Fruit fly (Drosophila melanogaster) whole organism, embryonic: ENCODE measurements around the gene Arl5.

ENCODE experiments used
- CG10979 ChIP-seq: fragments of 200-800 bp; sonication (Bioruptor generic); optimal IDR thresholded peaks from 2 replicates; lab custom pipeline; 2018; ENCODE audit warnings: missing biosample characterization, mild to moderate bottlenecking, missing genetic modification characterization, moderate library complexity
- CG15514 ChIP-seq: fragments of 200-800 bp; sonication (Bioruptor generic); optimal IDR thresholded peaks from 3 replicates; lab custom pipeline; 2017; ENCODE audit warnings: missing biosample characterization, missing genetic modification characterization, mild to moderate bottlenecking, moderate library complexity, missing genetic modification reagents
- Ets97D ChIP-seq: fragments of 200-800 bp; sonication (Bioruptor generic); optimal IDR thresholded peaks from 3 replicates; lab custom pipeline; 2016; ENCODE audit warnings: missing biosample characterization, missing genetic modification characterization
- HLH54F ChIP-seq: fragments of 200-800 bp; sonication (Bioruptor generic); optimal IDR thresholded peaks from 3 replicates; lab custom pipeline; 2016; ENCODE audit warnings: missing biosample characterization, missing genetic modification characterization
- Poxn ChIP-seq: fragments of 200-800 bp; sonication (Bioruptor generic); IDR thresholded peaks from 2 replicates; pipeline ENCODE4 v1.3.6; 2022; ENCODE audit warnings: missing biosample characterization, missing genetic modification characterization
- shn ChIP-seq: fragments of 200-800 bp; sonication (Bioruptor generic); optimal IDR thresholded peaks from 3 replicates; lab custom pipeline; 2016; ENCODE audit warnings: missing biosample characterization, missing genetic modification characterization
- tna ChIP-seq: fragments of 200-800 bp; sonication (Bioruptor generic); IDR thresholded peaks from 2 replicates; pipeline ENCODE4 v1.3.6; 2022; ENCODE audit warnings: missing biosample characterization, missing genetic modification characterization; ENCODE audit not compliant: partially characterized antibody

- TF ChIP-seq Ets97D (GFP tag; lab: Kevin White, UChicago) (no peak), shn (GFP tag; lab: Kevin White, UChicago) (no peak), CG15514 (GFP tag; lab: Kevin White, UChicago) (peak; percentile 64), CG10979 (no peak), tna (GFP tag; lab: Robert Waterston, UW) (no peak), HLH54F (GFP tag; lab: Kevin White, UChicago) (no peak), Poxn (GFP tag; lab: Robert Waterston, UW) (no peak)
Observed at dm6 chr3L:8347346-8347745, 47.7 kb upstream of the Arl5 start.
